Worm (Caenorhabditis elegans) whole organism, early embryonic: ENCODE measurements around the gene C50F4.9.

Experiments used
- F13C5.2 ChIP-seq: sonication (generic microtip); optimal IDR thresholded peaks from 2 replicates; lab custom pipeline; 2017; ENCODE audit warnings: mild to moderate bottlenecking, missing genetic modification characterization, inconsistent platforms, missing compliant biosample characterization
- aly-1 ChIP-seq: sonication (generic microtip); optimal IDR thresholded peaks from 2 replicates; lab custom pipeline; 2016; ENCODE audit warnings: missing genetic modification characterization, missing compliant biosample characterization
- ama-1 ChIP-seq: fragments of 150-350 bp; optimal IDR thresholded peaks from 2 replicates; lab custom pipeline; 2014
- ets-7 ChIP-seq: sonication (generic microtip); optimal IDR thresholded peaks from 2 replicates; lab custom pipeline; 2016; ENCODE audit warnings: missing genotype, missing genetic modification characterization, missing compliant biosample characterization
- flt-1 ChIP-seq: fragments of 200-800 bp; sonication (Bioruptor generic); IDR thresholded peaks from 2 replicates; pipeline ENCODE4 v1.3.6; 2022; ENCODE audit warnings: missing genetic modification characterization, missing compliant biosample characterization
- hmbx-1 ChIP-seq: sonication (generic microtip); optimal IDR thresholded peaks from 2 replicates; lab custom pipeline; 2016; ENCODE audit warnings: mild to moderate bottlenecking, missing genetic modification characterization, missing compliant biosample characterization
- hmg-4 ChIP-seq: fragments of 200-800 bp; sonication (Bioruptor generic); optimal IDR thresholded peaks from 2 replicates; lab custom pipeline; 2018; ENCODE audit warnings: mild to moderate bottlenecking, missing genetic modification characterization, missing compliant biosample characterization
- pes-1 ChIP-seq: fragments of 200-800 bp; sonication (Bioruptor generic); IDR thresholded peaks from 2 replicates; pipeline ENCODE4 v1.3.6; 2022; ENCODE audit warnings: missing genetic modification reagents, missing genetic modification characterization, missing compliant biosample characterization
- scrt-1 ChIP-seq: fragments of 200-800 bp; sonication (Bioruptor generic); IDR thresholded peaks from 2 replicates; pipeline ENCODE4 v1.3.6; 2022; ENCODE audit warnings: missing genetic modification characterization, missing compliant biosample characterization
- tbx-11 ChIP-seq: fragments of 200-800 bp; sonication (Bioruptor generic); IDR thresholded peaks from 2 replicates; pipeline ENCODE4 v1.3.6; 2022; ENCODE audit warnings: missing genetic modification characterization, missing compliant biosample characterization
- tbx-37 ChIP-seq: fragments of 200-800 bp; sonication (Bioruptor generic); conservative IDR thresholded peaks from 2 replicates; pipeline ENCODE4 v1.3.6; 2022; ENCODE audit warnings: missing genetic modification reagents, missing genetic modification characterization, missing compliant biosample characterization
- tra-4 ChIP-seq: sonication (generic microtip); optimal IDR thresholded peaks from 2 replicates; lab custom pipeline; 2017; ENCODE audit warnings: missing genetic modification characterization, missing compliant biosample characterization

DNA sequence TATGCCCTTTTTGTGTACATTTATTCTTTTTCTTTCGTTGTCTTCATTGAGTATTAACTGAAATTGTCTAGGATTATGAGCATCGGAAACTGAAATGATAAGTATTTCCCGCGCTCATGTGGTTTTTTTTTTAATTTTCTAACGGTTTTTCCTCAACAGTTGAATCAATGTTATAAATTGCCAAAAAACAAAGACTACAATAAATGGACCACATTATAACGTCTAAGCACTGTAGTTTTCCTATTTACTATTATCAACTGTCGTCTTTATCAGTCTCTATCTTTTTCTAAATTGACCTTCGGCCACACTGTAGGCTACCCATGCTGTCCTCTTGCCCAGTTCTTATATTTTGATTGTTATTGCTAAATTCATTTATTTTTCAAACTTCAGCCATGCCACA, 16.3 kb downstream of the C50F4.9 start, which contains the start of gene acs-14:
- TF ChIP-seq ets-7 (tag; lab: Kevin White, UChicago) (no peak), ama-1 (no peak), hmbx-1 (no peak), pes-1 (GFP tag; lab: Robert Waterston, UW) (no peak), tbx-37 (GFP tag; lab: Robert Waterston, UW) (no peak), flt-1 (no peak), hmg-4 (GFP tag; lab: Kevin White, UChicago) (no peak), scrt-1 (GFP tag; lab: Robert Waterston, UW) (no peak), tra-4 (tag; lab: Kevin White, UChicago) (no peak), aly-1 (tag; lab: Kevin White, UChicago) (no peak), F13C5.2 (no peak), tbx-11 (GFP tag; lab: Robert Waterston, UW) (no peak)
